Worm (Caenorhabditis elegans) whole organism, mixed stage, embryonic: Measurements from ENCODE around the gene F35D2.6.

Experiments used
- bed-3 ChIP-seq: fragments of 200-800 bp; sonication (Bioruptor generic); optimal IDR thresholded peaks from 3 replicates; lab custom pipeline; 2018; ENCODE audit warnings: mild to moderate bottlenecking, missing genetic modification characterization, moderate library complexity, missing compliant biosample characterization
- ham-2 ChIP-seq: fragments of 200-800 bp; sonication (Bioruptor generic); optimal IDR thresholded peaks from 2 replicates; lab custom pipeline; 2018; ENCODE audit warnings: mild to moderate bottlenecking, missing genetic modification characterization, missing compliant biosample characterization
- lin-32 ChIP-seq: fragments of 200-800 bp; sonication (Bioruptor generic); optimal IDR thresholded peaks from 2 replicates; lab custom pipeline; 2018; ENCODE audit warnings: mild to moderate bottlenecking, missing genetic modification characterization, missing compliant biosample characterization
- mab-5 ChIP-seq: fragments of 150-350 bp; optimal IDR thresholded peaks from 2 replicates; lab custom pipeline; 2014; ENCODE audit warnings: missing biosample characterization, missing genetic modification characterization
- nhr-237 ChIP-seq: fragments of 150-350 bp; optimal IDR thresholded peaks from 2 replicates; lab custom pipeline; 2014; ENCODE audit warnings: missing biosample characterization, missing genetic modification characterization
- nhr-28 ChIP-seq: fragments of 150-350 bp; optimal IDR thresholded peaks from 2 replicates; lab custom pipeline; 2014; ENCODE audit warnings: missing biosample characterization, missing genetic modification characterization
- nhr-76 ChIP-seq: sonication (generic microtip); optimal IDR thresholded peaks from 2 replicates; lab custom pipeline; 2017; ENCODE audit warnings: missing biosample characterization, missing genetic modification characterization
- pha-4 ChIP-seq: fragments of 150-350 bp; optimal IDR thresholded peaks from 2 replicates; lab custom pipeline; 2018; ENCODE audit warnings: missing biosample characterization, missing genetic modification reagents, missing genetic modification characterization
- unc-39 ChIP-seq: fragments of 150-350 bp; optimal IDR thresholded peaks from 2 replicates; lab custom pipeline; 2014; ENCODE audit warnings: missing biosample characterization, missing genetic modification characterization
- unc-62 ChIP-seq: fragments of 150-350 bp; optimal IDR thresholded peaks from 2 replicates; lab custom pipeline; 2014; ENCODE audit warnings: missing biosample characterization, missing genetic modification reagents, missing genetic modification characterization

ce11 chrII:7557981-7558380 lies 19.5 kb upstream of the F35D2.6 start:
- no peak for TF ChIP-seq nhr-76
- TF ChIP-seq nhr-28 (tag; lab: Kevin White, UChicago) = no peak
- TF ChIP-seq unc-39 (tag; lab: Kevin White, UChicago) = no peak
- TF ChIP-seq bed-3 (GFP tag; lab: Kevin White, UChicago) = no peak
- no peak for TF ChIP-seq ham-2 (GFP tag; lab: Kevin White, UChicago)
- TF ChIP-seq unc-62 (GFP tag; lab: Kevin White, UChicago) = no peak
- TF ChIP-seq lin-32 = no peak
- TF ChIP-seq mab-5 (tag; lab: Kevin White, UChicago) = no peak
- TF ChIP-seq nhr-237 (tag; lab: Kevin White, UChicago) = no peak
- no peak for TF ChIP-seq pha-4 (tag; lab: Kevin White, UChicago)
